Fruit fly (Drosophila melanogaster): ENCODE data around the gene ds.

Gene ds

dm6 chr2L:636507-636906, 78.3 kb downstream of the ds start (continued):
- TF ChIP-seq Eip78C (GFP tag), result peak; percentile 77
- no peak for TF ChIP-seq CG8319 (GFP tag; optimal IDR thresholded peaks at IDR 0.05)

- TF ChIP-seq CG6792 (GFP tag; optimal IDR thresholded peaks at IDR 0.05) (peak; percentile 49), net (GFP tag; optimal IDR thresholded peaks at IDR 0.05) (no peak), Ets21C (GFP tag; optimal IDR thresholded peaks at IDR 0.05) (peak; percentile 64), vri (GFP tag; optimal IDR thresholded peaks at IDR 0.05) (peak; percentile 61), CG11762 (GFP tag; optimal IDR thresholded peaks at IDR 0.05; ENCODE audit: insufficient read depth) (no peak), Sox102F (GFP tag; optimal IDR thresholded peaks at IDR 0.05) (peak; percentile 74), svp (GFP tag) (peak; percentile 91), cyc (GFP tag; optimal IDR thresholded peaks at IDR 0.05) (peak; percentile 56), CG7368 (GFP tag; optimal IDR thresholded peaks at IDR 0.05) (no peak), CG6163 (GFP tag; IDR thresholded peaks at IDR 0.05) (0 out of 3 replicates have a peak, but pooled peaks have one; percentile 4), Smox (GFP tag; optimal IDR thresholded peaks at IDR 0.05) (peak; percentile 77), spab (GFP tag; optimal IDR thresholded peaks at IDR 0.05) (no peak), achi (GFP tag; optimal IDR thresholded peaks at IDR 0.05) (peak; percentile 10), Hr39 (GFP tag; optimal IDR thresholded peaks at IDR 0.05) (peak; percentile 54), topi (GFP tag; optimal IDR thresholded peaks at IDR 0.05) (peak; percentile 72), CG9139 (GFP tag; optimal IDR thresholded peaks at IDR 0.05) (no peak), CG3919 (GFP tag; optimal IDR thresholded peaks at IDR 0.05) (peak; percentile 4), CG31627 (GFP tag; optimal IDR thresholded peaks at IDR 0.05) (peak; percentile 75), lz (GFP tag; optimal IDR thresholded peaks at IDR 0.05) (peak; percentile 59), CG6276 (GFP tag; optimal IDR thresholded peaks at IDR 0.05) (no peak), Eip78C (GFP tag) (peak; percentile 80), esn (GFP tag; optimal IDR thresholded peaks at IDR 0.05) (peak; percentile 88), CG11902 (GFP tag; optimal IDR thresholded peaks at IDR 0.05) (peak; percentile 13), CG11294 (GFP tag; IDR thresholded peaks at IDR 0.05) (no peak), Sox14 (GFP tag; optimal IDR thresholded peaks at IDR 0.05) (peak; percentile 31), acj6 (GFP tag; optimal IDR thresholded peaks at IDR 0.05) (peak; percentile 33), CG10669 (GFP tag; optimal IDR thresholded peaks at IDR 0.05) (no peak), OdsH (GFP tag; optimal IDR thresholded peaks at IDR 0.05) (peak; percentile 38), pdm3 (GFP tag; optimal IDR thresholded peaks at IDR 0.05) (peak; percentile 56), CG34406 (GFP tag; optimal IDR thresholded peaks at IDR 0.05) (peak; percentile 27), ss (GFP tag; optimal IDR thresholded peaks at IDR 0.05) (no peak), CG16779 (tag; optimal IDR thresholded peaks at IDR 0.05) (no peak), salr (GFP tag; optimal IDR thresholded peaks at IDR 0.05) (no peak), Met (GFP tag; optimal IDR thresholded peaks at IDR 0.05) (peak; percentile 81)
These were observed 80.6 kb downstream of the ds start for dm6 chr2L:634208-634614.

- TF ChIP-seq dsx (GFP tag; optimal IDR thresholded peaks at IDR 0.05; ENCODE audit: poor library complexity, severe bottlenecking), result no peak
- TF ChIP-seq CG10631 (GFP tag; optimal IDR thresholded peaks at IDR 0.05), result no peak
- TF ChIP-seq spab (GFP tag; optimal IDR thresholded peaks at IDR 0.05), result no peak
- TF ChIP-seq Eip78C (GFP tag), result peak; percentile 44
- TF ChIP-seq topi (GFP tag; optimal IDR thresholded peaks at IDR 0.05), result peak; percentile 46
- TF ChIP-seq CG34406 (GFP tag; optimal IDR thresholded peaks at IDR 0.05), result no peak
- no peak for TF ChIP-seq CG15336 (GFP tag; IDR thresholded peaks at IDR 0.05)
- TF ChIP-seq pdm3 (GFP tag; optimal IDR thresholded peaks at IDR 0.05), result no peak
- peak; percentile 60 for TF ChIP-seq Sox102F (GFP tag; optimal IDR thresholded peaks at IDR 0.05)
- TF ChIP-seq CG1621 (tag; optimal IDR thresholded peaks at IDR 0.05), result no peak
- no peak for TF ChIP-seq CG8632 (GFP tag; optimal IDR thresholded peaks at IDR 0.05)
- TF ChIP-seq CG9139 (GFP tag; optimal IDR thresholded peaks at IDR 0.05), result no peak
- TF ChIP-seq fd59A (GFP tag; optimal IDR thresholded peaks at IDR 0.05), result no peak
- TF ChIP-seq CG8319 (GFP tag; optimal IDR thresholded peaks at IDR 0.05), result no peak
- TF ChIP-seq lz (GFP tag; optimal IDR thresholded peaks at IDR 0.05), result peak; percentile 25
- peak; percentile 28 for TF ChIP-seq CG31627 (GFP tag; optimal IDR thresholded peaks at IDR 0.05)
- peak; percentile 68 for TF ChIP-seq svp (GFP tag)
- no peak for TF ChIP-seq eg (GFP tag; IDR thresholded peaks at IDR 0.05)
- TF ChIP-seq fkh (GFP tag; optimal IDR thresholded peaks at IDR 0.05), result no peak
- TF ChIP-seq CG4318 (GFP tag; optimal IDR thresholded peaks at IDR 0.05), result no peak
- TF ChIP-seq CG10669 (GFP tag; optimal IDR thresholded peaks at IDR 0.05), result no peak
- TF ChIP-seq CG6163 (GFP tag; IDR thresholded peaks at IDR 0.05), result no peak
- TF ChIP-seq Eip75B (GFP tag; optimal IDR thresholded peaks at IDR 0.05), result no peak
- TF ChIP-seq ss (GFP tag; optimal IDR thresholded peaks at IDR 0.05), result no peak
- peak; percentile 12 for TF ChIP-seq cyc (GFP tag; optimal IDR thresholded peaks at IDR 0.05)
- no peak for TF ChIP-seq CG11294 (GFP tag; IDR thresholded peaks at IDR 0.05)
- TF ChIP-seq Met (GFP tag; optimal IDR thresholded peaks at IDR 0.05), result peak; percentile 57
- TF ChIP-seq Hr39 (GFP tag; optimal IDR thresholded peaks at IDR 0.05), result peak; percentile 20
- no peak for TF ChIP-seq achi (GFP tag; optimal IDR thresholded peaks at IDR 0.05)
- no peak for TF ChIP-seq CG6854 (GFP tag; optimal IDR thresholded peaks at IDR 0.05)
- no peak for TF ChIP-seq Ets21C (GFP tag; optimal IDR thresholded peaks at IDR 0.05)
- no peak for TF ChIP-seq Lpt (GFP tag; optimal IDR thresholded peaks at IDR 0.05)
These were observed 81.6 kb downstream of the ds start for dm6 chr2L:633192-633591.
